Worm (Caenorhabditis elegans): Measurements from ENCODE around the gene W06A7.4.

DNA sequence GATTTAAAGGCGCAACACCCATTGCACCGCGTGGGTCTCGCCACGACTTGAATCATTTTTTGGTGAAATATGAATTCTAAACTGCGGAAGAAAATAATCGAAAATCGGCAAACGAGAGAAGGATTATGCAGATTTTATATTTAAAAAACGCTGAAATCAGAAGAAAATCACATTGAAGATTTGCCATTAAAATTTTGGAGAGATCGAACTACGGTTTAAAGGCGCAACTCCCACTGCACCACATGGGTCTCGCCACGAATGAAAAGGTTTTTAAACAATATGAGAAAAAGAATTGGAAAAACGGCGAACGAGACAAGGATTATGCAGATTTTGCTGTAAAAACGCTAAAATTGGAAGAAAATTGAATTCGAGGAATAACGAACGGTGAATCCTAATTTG is 8.6 kb downstream of the W06A7.4 start:
- TF ChIP-seq unc-39 (tag; optimal IDR thresholded peaks at IDR 0.05), result no peak
- no peak for TF ChIP-seq ztf-11 (tag; optimal IDR thresholded peaks at IDR 0.05)
- no peak for TF ChIP-seq ceh-39 (tag; optimal IDR thresholded peaks at IDR 0.05)
- no peak for TF ChIP-seq nhr-2 (tag; optimal IDR thresholded peaks at IDR 0.05)
- TF ChIP-seq mls-2 (tag; optimal IDR thresholded peaks at IDR 0.05), result no peak
- TF ChIP-seq ces-1 (GFP tag; optimal IDR thresholded peaks at IDR 0.05), result no peak
- no peak for TF ChIP-seq hlh-1 (tag; optimal IDR thresholded peaks at IDR 0.05)

Data from whole organism, mixed stage, embryonic.